Worm (Caenorhabditis elegans): ENCODE results near the gene ceh-87.
"Not testable (repeated sequence)": the region's sequence is repeated elsewhere in the genome, so short reads cannot be mapped to it uniquely, and the experiment has no call there.

The ceh-87 gene

DNA sequence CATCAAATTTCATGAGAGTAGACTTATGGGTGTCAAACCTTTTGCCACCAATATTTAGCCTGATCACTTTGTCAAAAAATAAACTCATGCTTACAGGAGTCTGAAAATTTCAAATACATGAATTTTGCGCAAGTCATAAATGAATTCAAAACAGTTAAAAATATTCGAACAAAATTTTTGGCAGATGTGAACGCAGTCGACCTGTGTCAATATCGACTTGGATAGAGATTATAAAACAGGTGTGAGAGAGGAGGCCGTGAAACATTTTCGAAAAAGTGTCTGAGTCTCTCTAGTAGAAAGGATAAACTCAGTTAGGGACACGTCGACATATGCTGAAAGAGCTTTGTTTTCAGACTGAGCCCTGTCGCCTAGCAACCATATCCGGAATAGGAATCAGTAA, 37.4 kb downstream of the ceh-87 start, which contains the start of gene F22E5.12:
Gene F22E5.12, minus strand, starts transcription at position 101 of the 400 bp plus-strand sequence.
- TF ChIP-seq tbx-11 (GFP tag; IDR thresholded peaks at IDR 0.05); scrt-1 (GFP tag; IDR thresholded peaks at IDR 0.05); hmbx-1 (tag; optimal IDR thresholded peaks at IDR 0.05): not testable (repeated sequence)

- TF ChIP-seq B0310.2 (tag; optimal IDR thresholded peaks at IDR 0.05) (no peak), F13C5.2 (tag; optimal IDR thresholded peaks at IDR 0.05) (no peak), ama-1 (optimal IDR thresholded peaks at IDR 0.05) (no peak), scrt-1 (GFP tag; IDR thresholded peaks at IDR 0.05) (no peak), ets-7 (tag; optimal IDR thresholded peaks at IDR 0.05) (no peak), sea-1 (GFP tag; conservative IDR thresholded peaks at IDR 0.05) (no peak), ceh-36 (tag; optimal IDR thresholded peaks at IDR 0.05) (no peak)
Measured at ce11 chrII:2644498-2644897, 39.6 kb downstream of the ceh-87 start, which contains the start of gene F22E5.11. F22E5.11 (minus strand) TSS chrII:2644598.

DNA sequence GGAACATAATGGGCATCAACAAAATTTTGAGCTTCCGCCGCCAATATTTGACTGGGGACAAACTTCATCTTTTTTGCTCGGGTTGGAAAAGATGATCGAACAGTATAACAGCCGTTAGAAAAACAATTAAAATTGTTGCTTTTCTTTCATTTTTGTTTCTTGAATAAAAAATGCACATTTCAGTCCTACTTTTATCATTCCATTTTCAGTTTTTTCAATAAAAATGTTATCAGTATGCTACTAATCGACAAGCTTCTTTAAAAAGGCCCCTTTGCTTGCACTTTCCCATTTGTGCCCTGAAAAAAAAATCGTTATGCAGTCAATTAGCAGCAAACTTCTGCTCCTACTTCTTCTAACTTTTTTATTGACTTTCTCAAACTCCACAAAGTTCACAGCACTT, 42.3 kb downstream of the ceh-87 start, which contains the start of gene F22E5.7:
Gene F22E5.7, plus strand, starts transcription at position 301 of the 400 bp plus-strand sequence.
- TF ChIP-seq ama-1 (optimal IDR thresholded peaks at IDR 0.05) (no peak), hmg-4 (GFP tag; optimal IDR thresholded peaks at IDR 0.05) (no peak), tbx-11 (GFP tag; IDR thresholded peaks at IDR 0.05) (no peak), ceh-13 (GFP tag; optimal IDR thresholded peaks at IDR 0.05) (no peak), F13C5.2 (tag; optimal IDR thresholded peaks at IDR 0.05) (no peak), tbx-37 (GFP tag; conservative IDR thresholded peaks at IDR 0.05) (no peak), ets-7 (tag; optimal IDR thresholded peaks at IDR 0.05) (no peak), scrt-1 (GFP tag; IDR thresholded peaks at IDR 0.05) (no peak), B0310.2 (tag; optimal IDR thresholded peaks at IDR 0.05) (no peak), ceh-36 (tag; optimal IDR thresholded peaks at IDR 0.05) (no peak), hnd-1 (tag; optimal IDR thresholded peaks at IDR 0.05) (no peak), aly-1 (tag; optimal IDR thresholded peaks at IDR 0.05) (no peak), sea-1 (GFP tag; conservative IDR thresholded peaks at IDR 0.05) (no peak), hmbx-1 (tag; optimal IDR thresholded peaks at IDR 0.05) (no peak), flt-1 (GFP tag; IDR thresholded peaks at IDR 0.05) (no peak), tra-4 (tag; optimal IDR thresholded peaks at IDR 0.05) (no peak), pes-1 (GFP tag; IDR thresholded peaks at IDR 0.05) (no peak)

DNA sequence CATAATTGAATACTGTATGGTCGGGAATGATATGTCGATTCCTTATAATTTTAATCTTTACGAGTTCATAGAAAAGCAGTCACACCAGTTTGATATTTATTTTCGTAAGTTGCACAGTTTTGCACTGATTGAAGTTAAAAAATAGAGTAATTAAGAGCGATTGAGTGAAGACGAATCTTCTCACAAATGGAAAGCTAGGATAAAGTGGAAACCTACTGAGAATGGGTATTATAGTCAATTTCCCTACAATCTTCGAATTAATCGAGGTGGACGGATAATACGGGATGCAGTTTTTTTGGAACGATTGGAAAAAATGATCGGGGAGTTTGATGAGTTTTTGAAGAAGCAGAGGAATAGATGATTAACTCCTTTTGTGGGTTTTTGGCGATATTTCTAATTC, 43.1 kb downstream of the ceh-87 start, which contains the start of gene F22E5.23:
Gene F22E5.23, plus strand, starts transcription at position 301 of the 400 bp plus-strand sequence.
- TF ChIP-seq tbx-11 (GFP tag; IDR thresholded peaks at IDR 0.05) (no peak), aly-1 (tag; optimal IDR thresholded peaks at IDR 0.05) (no peak), flt-1 (GFP tag; IDR thresholded peaks at IDR 0.05) (no peak), tra-4 (tag; optimal IDR thresholded peaks at IDR 0.05) (no peak), hmbx-1 (tag; optimal IDR thresholded peaks at IDR 0.05) (no peak), B0310.2 (tag; optimal IDR thresholded peaks at IDR 0.05) (no peak), tbx-37 (GFP tag; conservative IDR thresholded peaks at IDR 0.05) (no peak)

- TF ChIP-seq ceh-36 (tag; optimal IDR thresholded peaks at IDR 0.05): peak; percentile 58
- 0 out of 2 replicates have a peak, but pooled peaks have one; percentile 10 for TF ChIP-seq pes-1 (GFP tag; IDR thresholded peaks at IDR 0.05)
Measured at ce11 chrII:2639401-2640088, 44.6 kb downstream of the ceh-87 start, which contains the start of gene F22E5.8. F22E5.8 (plus strand) TSS chrII:2640038.

DNA sequence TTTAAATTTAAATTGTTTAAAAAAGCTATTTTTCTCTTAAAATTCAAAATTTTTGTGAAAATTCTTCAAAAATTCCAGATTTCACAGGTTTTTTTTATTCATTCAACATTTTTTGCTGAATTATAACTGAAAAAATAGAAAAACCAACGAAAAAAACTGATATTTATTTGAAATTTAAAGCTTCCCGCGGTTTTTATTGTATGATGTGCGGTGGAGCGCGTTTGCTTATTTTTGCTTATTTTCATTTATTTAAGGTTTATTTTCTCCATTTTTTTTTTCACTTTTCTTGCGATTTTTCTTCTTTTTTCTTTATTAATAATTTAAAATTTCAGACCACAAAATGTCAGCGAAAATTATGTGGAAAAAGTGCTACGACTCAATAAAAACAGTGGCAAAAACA, 46.0 kb downstream of the ceh-87 start, which contains the start of gene F22E5.9:
Gene F22E5.9, plus strand, starts transcription at position 327 of the 400 bp plus-strand sequence.
- TF ChIP-seq pes-1 (GFP tag; IDR thresholded peaks at IDR 0.05) (no peak), hmg-4 (GFP tag; optimal IDR thresholded peaks at IDR 0.05) (no peak), tbx-11 (GFP tag; IDR thresholded peaks at IDR 0.05) (no peak), F13C5.2 (tag; optimal IDR thresholded peaks at IDR 0.05) (no peak), tbx-37 (GFP tag; conservative IDR thresholded peaks at IDR 0.05) (no peak), ets-7 (tag; optimal IDR thresholded peaks at IDR 0.05) (no peak), hnd-1 (tag; optimal IDR thresholded peaks at IDR 0.05) (no peak), tra-4 (tag; optimal IDR thresholded peaks at IDR 0.05) (no peak), B0310.2 (tag; optimal IDR thresholded peaks at IDR 0.05) (no peak), ama-1 (optimal IDR thresholded peaks at IDR 0.05) (no peak), hmbx-1 (tag; optimal IDR thresholded peaks at IDR 0.05) (no peak), flt-1 (GFP tag; IDR thresholded peaks at IDR 0.05) (no peak), sea-1 (GFP tag; conservative IDR thresholded peaks at IDR 0.05) (no peak), ceh-36 (tag; optimal IDR thresholded peaks at IDR 0.05) (no peak), ceh-13 (GFP tag; optimal IDR thresholded peaks at IDR 0.05) (no peak), scrt-1 (GFP tag; IDR thresholded peaks at IDR 0.05) (no peak), aly-1 (tag; optimal IDR thresholded peaks at IDR 0.05) (no peak)

DNA sequence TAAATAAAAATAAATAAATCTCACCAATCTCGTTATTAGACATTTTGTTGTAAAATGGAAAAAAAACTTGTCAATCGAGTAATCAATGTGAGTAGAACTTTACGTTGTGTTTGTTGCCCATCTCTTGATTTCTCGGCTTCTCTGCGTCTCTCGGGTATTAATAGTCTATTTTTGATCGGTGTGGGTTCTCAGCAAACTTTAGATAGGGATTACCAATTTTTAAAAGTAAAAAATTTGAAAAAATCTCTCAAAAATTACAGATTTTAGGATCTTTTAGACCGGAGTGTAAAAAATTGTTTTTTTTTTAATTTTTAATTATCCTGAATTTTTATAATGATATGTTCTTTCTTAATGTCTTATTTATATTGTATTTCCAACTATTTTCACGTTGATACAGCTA, 46.7 kb downstream of the ceh-87 start, which contains the start of gene F22E5.21:
Gene F22E5.21, minus strand, starts transcription at position 101 of the 400 bp plus-strand sequence.
- TF ChIP-seq B0310.2 (tag; optimal IDR thresholded peaks at IDR 0.05): no peak
- TF ChIP-seq pes-1 (GFP tag; IDR thresholded peaks at IDR 0.05): no peak
- TF ChIP-seq ets-7 (tag; optimal IDR thresholded peaks at IDR 0.05): no peak
- no peak for TF ChIP-seq ceh-13 (GFP tag; optimal IDR thresholded peaks at IDR 0.05)
- no peak for TF ChIP-seq hnd-1 (tag; optimal IDR thresholded peaks at IDR 0.05)
- TF ChIP-seq flt-1 (GFP tag; IDR thresholded peaks at IDR 0.05): no peak
- no peak for TF ChIP-seq F13C5.2 (tag; optimal IDR thresholded peaks at IDR 0.05)
- TF ChIP-seq sea-1 (GFP tag; conservative IDR thresholded peaks at IDR 0.05): no peak
- TF ChIP-seq ama-1 (optimal IDR thresholded peaks at IDR 0.05): no peak
- TF ChIP-seq scrt-1 (GFP tag; IDR thresholded peaks at IDR 0.05): no peak
- no peak for TF ChIP-seq tbx-11 (GFP tag; IDR thresholded peaks at IDR 0.05)
- TF ChIP-seq aly-1 (tag; optimal IDR thresholded peaks at IDR 0.05): no peak
- TF ChIP-seq tra-4 (tag; optimal IDR thresholded peaks at IDR 0.05): no peak
- TF ChIP-seq tbx-37 (GFP tag; conservative IDR thresholded peaks at IDR 0.05): no peak
- TF ChIP-seq hmbx-1 (tag; optimal IDR thresholded peaks at IDR 0.05): no peak
- TF ChIP-seq hmg-4 (GFP tag; optimal IDR thresholded peaks at IDR 0.05): no peak
- TF ChIP-seq ceh-36 (tag; optimal IDR thresholded peaks at IDR 0.05): no peak
